Worm (Caenorhabditis elegans) whole organism, L3 larva: ENCODE measurements around the gene col-155.

ENCODE experiments used
- R02D3.7 ChIP-seq: fragments of 150-350 bp; optimal IDR thresholded peaks from 2 replicates; lab custom pipeline; 2014; ENCODE audit warnings: missing biosample characterization, missing genetic modification characterization
- aly-2 ChIP-seq: fragments of 150-350 bp; optimal IDR thresholded peaks from 2 replicates; lab custom pipeline; 2014; ENCODE audit warnings: missing biosample characterization, missing genetic modification characterization
- ama-1 ChIP-seq: fragments of 150-350 bp; optimal IDR thresholded peaks from 2 replicates; lab custom pipeline; 2018
- ceh-16 ChIP-seq: sonication (generic microtip); optimal IDR thresholded peaks from 2 replicates; lab custom pipeline; 2017; ENCODE audit warnings: missing biosample characterization, missing genetic modification characterization
- ceh-28 ChIP-seq: fragments of 150-350 bp; optimal IDR thresholded peaks from 2 replicates; lab custom pipeline; 2014; ENCODE audit warnings: missing biosample characterization, missing genetic modification reagents, missing genetic modification characterization
- ceh-82 ChIP-seq: fragments of 150-350 bp; optimal IDR thresholded peaks from 2 replicates; lab custom pipeline; 2014; ENCODE audit warnings: missing biosample characterization, missing genetic modification characterization
- ceh-9 ChIP-seq: sonication (generic microtip); optimal IDR thresholded peaks from 2 replicates; lab custom pipeline; 2018; ENCODE audit warnings: missing biosample characterization, missing genetic modification characterization
- daf-12 ChIP-seq: fragments of 150-350 bp; optimal IDR thresholded peaks from 2 replicates; lab custom pipeline; 2014; ENCODE audit warnings: missing biosample characterization, missing genetic modification reagents, missing genetic modification characterization
- egl-27 ChIP-seq: sonication (generic microtip); optimal IDR thresholded peaks from 4 replicates; lab custom pipeline; 2017; ENCODE audit warnings: missing biosample characterization, missing genetic modification reagents, missing genetic modification characterization
- egl-5 ChIP-seq: fragments of 150-350 bp; optimal IDR thresholded peaks from 2 replicates; lab custom pipeline; 2017; ENCODE audit warnings: missing biosample characterization, missing genetic modification reagents, missing genetic modification characterization, inconsistent platforms
- elt-1 ChIP-seq: fragments of 150-350 bp; optimal IDR thresholded peaks from 2 replicates; lab custom pipeline; 2014; ENCODE audit warnings: missing biosample characterization, missing genetic modification characterization
- elt-2 ChIP-seq: sonication (generic microtip); optimal IDR thresholded peaks from 2 replicates; lab custom pipeline; 2016; ENCODE audit warnings: missing genetic modification reagents, mild to moderate bottlenecking, missing genetic modification characterization, missing compliant biosample characterization
- elt-3 ChIP-seq, 3 experiments: fragments of 150-350 bp in 1 of 3; sonication (generic microtip) in 2 of 3; optimal IDR thresholded peaks; 2 replicates in 2 of 3; 4 replicates in 1 of 3; lab custom pipeline; 2014 to 2017; ENCODE audit warnings: missing biosample characterization in 3 of 3, missing genetic modification characterization in 3 of 3
- eor-1 ChIP-seq, 2 experiments: fragments of 150-350 bp; optimal IDR thresholded peaks; 2 replicates each; lab custom pipeline; 2014 to 2018; ENCODE audit warnings: missing biosample characterization in 2 of 2, missing genetic modification characterization in 2 of 2
- fkh-10 ChIP-seq: sonication (generic microtip); optimal IDR thresholded peaks from 2 replicates; lab custom pipeline; 2017; ENCODE audit warnings: missing biosample characterization, missing genetic modification reagents, missing genetic modification characterization
- fos-1 ChIP-seq: fragments of 150-350 bp; optimal IDR thresholded peaks from 2 replicates; lab custom pipeline; 2014; ENCODE audit warnings: missing biosample characterization, missing genetic modification characterization
- jun-1 ChIP-seq: fragments of 150-350 bp; optimal IDR thresholded peaks from 2 replicates; lab custom pipeline; 2014; ENCODE audit warnings: missing biosample characterization, missing genetic modification reagents, missing genetic modification characterization
- lin-15B ChIP-seq: fragments of 150-350 bp; optimal IDR thresholded peaks from 2 replicates; lab custom pipeline; 2014; ENCODE audit warnings: missing biosample characterization, missing genetic modification characterization
- lin-39 ChIP-seq: fragments of 150-350 bp; optimal IDR thresholded peaks from 2 replicates; lab custom pipeline; 2018; ENCODE audit warnings: missing biosample characterization, missing genetic modification reagents, missing genetic modification characterization
- lsy-12 ChIP-seq: sonication (generic microtip); optimal IDR thresholded peaks from 2 replicates; lab custom pipeline; 2016; ENCODE audit warnings: mild to moderate bottlenecking, missing genetic modification characterization, missing compliant biosample characterization
- mdl-1 ChIP-seq: fragments of 150-350 bp; optimal IDR thresholded peaks from 2 replicates; lab custom pipeline; 2014; ENCODE audit warnings: missing biosample characterization, missing genetic modification characterization
- nhr-11 ChIP-seq: fragments of 150-350 bp; optimal IDR thresholded peaks from 2 replicates; lab custom pipeline; 2014; ENCODE audit warnings: missing biosample characterization, missing genetic modification characterization
- nhr-23 ChIP-seq: fragments of 150-350 bp; optimal IDR thresholded peaks from 2 replicates; lab custom pipeline; 2014; ENCODE audit warnings: missing biosample characterization, missing genetic modification reagents, missing genetic modification characterization
- nhr-237 ChIP-seq: fragments of 150-350 bp; optimal IDR thresholded peaks from 2 replicates; lab custom pipeline; 2014; ENCODE audit warnings: missing biosample characterization, missing genetic modification characterization
- nhr-43 ChIP-seq: sonication (generic microtip); optimal IDR thresholded peaks from 2 replicates; lab custom pipeline; 2016; ENCODE audit warnings: mild to moderate bottlenecking, missing genetic modification characterization, missing compliant biosample characterization; ENCODE audit not compliant: poor library complexity, severe bottlenecking
- nhr-67 ChIP-seq: fragments of 150-350 bp; optimal IDR thresholded peaks from 2 replicates; lab custom pipeline; 2014; ENCODE audit warnings: missing biosample characterization, missing genetic modification characterization
- nhr-76 ChIP-seq: fragments of 150-350 bp; sonication (generic microtip); optimal IDR thresholded peaks from 5 replicates; lab custom pipeline; 2014; ENCODE audit warnings: missing biosample characterization, missing genetic modification characterization
- pqm-1 ChIP-seq: fragments of 150-350 bp; optimal IDR thresholded peaks from 2 replicates; lab custom pipeline; 2017; ENCODE audit warnings: missing biosample characterization, missing genetic modification characterization, inconsistent platforms
- sea-2 ChIP-seq: fragments of 150-350 bp; sonication (generic microtip); optimal IDR thresholded peaks from 4 replicates; lab custom pipeline; 2014; ENCODE audit warnings: missing biosample characterization, missing genetic modification reagents, missing genetic modification characterization
- skn-1 ChIP-seq: fragments of 150-350 bp; optimal IDR thresholded peaks from 2 replicates; lab custom pipeline; 2014; ENCODE audit warnings: missing biosample characterization, missing genetic modification characterization
- snpc-4 ChIP-seq: fragments of 150-350 bp; optimal IDR thresholded peaks from 2 replicates; lab custom pipeline; 2014; ENCODE audit warnings: missing biosample characterization, missing genetic modification characterization
- tbx-2 ChIP-seq: sonication (generic microtip); optimal IDR thresholded peaks from 2 replicates; lab custom pipeline; 2016; ENCODE audit warnings: mild to moderate bottlenecking, missing genetic modification characterization, missing compliant biosample characterization
- unc-62 ChIP-seq: fragments of 150-350 bp; sonication (generic microtip); optimal IDR thresholded peaks from 4 replicates; lab custom pipeline; 2014; ENCODE audit warnings: missing biosample characterization, missing genetic modification reagents, missing genetic modification characterization
- zag-1 ChIP-seq: fragments of 150-350 bp; optimal IDR thresholded peaks from 2 replicates; lab custom pipeline; 2014; ENCODE audit warnings: missing biosample characterization, missing genetic modification characterization
- ztf-11 ChIP-seq: fragments of 150-350 bp; optimal IDR thresholded peaks from 2 replicates; lab custom pipeline; 2014; ENCODE audit warnings: missing biosample characterization, missing genetic modification characterization
- ztf-4 ChIP-seq: fragments of 150-350 bp; optimal IDR thresholded peaks from 2 replicates; lab custom pipeline; 2014; ENCODE audit warnings: missing biosample characterization, missing genetic modification characterization

col-155 gene

ce11 chrV:11389776-11390175 is at the start of gene col-155:
Gene col-155 (minus strand): TSS chrV:11389876.
- TF ChIP-seq ama-1 (lab: Kevin White, UChicago) (no peak), nhr-23 (tag; lab: Kevin White, UChicago) (no peak), nhr-43 (tag; lab: Kevin White, UChicago) (no peak), ceh-28 (no peak), lsy-12 (tag; lab: Kevin White, UChicago) (no peak), mdl-1 (tag; lab: Kevin White, UChicago) (no peak), nhr-76 (tag; lab: Kevin White, UChicago) (no peak), elt-1 (tag; lab: Kevin White, UChicago) (no peak), ztf-11 (no peak), ceh-9 (tag; lab: Kevin White, UChicago) (no peak)

ce11 chrV:11439202-11439601 is 49.5 kb upstream of the col-155 start:
- TF ChIP-seq egl-27 (tag; lab: Kevin White, UChicago) (no peak), ceh-16 (no peak), skn-1 (tag; lab: Kevin White, UChicago) (no peak), nhr-11 (no peak), nhr-67 (no peak), aly-2 (tag; lab: Kevin White, UChicago) (no peak), ztf-11 (no peak), nhr-23 (tag; lab: Kevin White, UChicago) (no peak), sea-2 (GFP tag; lab: Kevin White, UChicago) (no peak), ceh-82 (tag; lab: Kevin White, UChicago) (no peak), tbx-2 (tag; lab: Kevin White, UChicago) (no peak), fos-1 (no peak)
- TF ChIP-seq, all 47 proteins: peak for 0

ce11 chrV:11438464-11438863 is 48.8 kb upstream of the col-155 start, which contains the start of gene dmsr-1:
Gene dmsr-1 (plus strand): TSS chrV:11438764.
- TF ChIP-seq nhr-237 (tag; lab: Kevin White, UChicago) (no peak), tbx-2 (tag; lab: Kevin White, UChicago) (no peak), zag-1 (tag; lab: Kevin White, UChicago) (no peak), pqm-1 (tag; lab: Kevin White, UChicago) (no peak), unc-62 (GFP tag; lab: Kevin White, UChicago) (no peak), ztf-4 (no peak), ceh-82 (tag; lab: Kevin White, UChicago) (no peak), ztf-11 (no peak), nhr-76 (tag; lab: Kevin White, UChicago) (no peak), elt-2 (tag; lab: Kevin White, UChicago) (no peak), lin-15B (tag; lab: Kevin White, UChicago) (no peak), egl-5 (tag; lab: Kevin White, UChicago) (no peak), nhr-11 (no peak), R02D3.7 (tag; lab: Kevin White, UChicago) (no peak), fos-1 (no peak), aly-2 (tag; lab: Kevin White, UChicago) (no peak), ceh-28 (no peak), eor-1 (tag; optimal IDR thresholded peaks at IDR 0.05; lab: Kevin White, UChicago) (no peak), ama-1 (lab: Kevin White, UChicago) (no peak), jun-1 (no peak)
- TF ChIP-seq, all 47 proteins: peak for 0

DNA sequence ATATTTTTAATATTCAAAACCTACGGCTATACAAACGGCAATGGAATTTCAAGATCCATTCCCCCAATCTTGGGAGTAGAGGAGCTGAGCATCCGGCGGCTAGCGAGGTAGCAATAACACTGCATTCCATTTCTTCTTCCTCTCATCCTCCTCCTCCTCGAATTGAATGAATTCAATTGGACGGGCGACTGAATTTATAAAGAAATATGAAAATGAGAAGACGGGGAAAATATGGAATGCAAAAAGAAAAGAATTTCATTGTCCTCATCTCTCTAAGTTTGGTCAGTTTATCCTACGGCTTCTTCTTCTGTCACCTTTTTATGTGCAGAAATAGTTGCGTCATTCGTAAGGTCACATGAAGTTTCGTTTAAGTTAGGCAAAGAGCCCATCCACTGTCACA is 46.7 kb upstream of the col-155 start:
- TF ChIP-seq lsy-12 (tag; lab: Kevin White, UChicago) = no peak
- TF ChIP-seq egl-5 (tag; lab: Kevin White, UChicago) = no peak
- no peak for TF ChIP-seq lin-39
- no peak for TF ChIP-seq fkh-10 (GFP tag; lab: Kevin White, UChicago)
- no peak for TF ChIP-seq pqm-1 (tag; lab: Kevin White, UChicago)
- no peak for TF ChIP-seq elt-3 (tag; optimal IDR thresholded peaks at IDR 0.05; lab: Kevin White, UChicago)
- no peak for TF ChIP-seq nhr-237 (tag; lab: Kevin White, UChicago)
- TF ChIP-seq nhr-23 (tag; lab: Kevin White, UChicago) = no peak
- no peak for TF ChIP-seq skn-1 (tag; lab: Kevin White, UChicago)
- no peak for TF ChIP-seq tbx-2 (tag; lab: Kevin White, UChicago)
- TF ChIP-seq ceh-16 = no peak
- TF ChIP-seq nhr-67 = no peak
- no peak for TF ChIP-seq zag-1 (tag; lab: Kevin White, UChicago)
- no peak for TF ChIP-seq snpc-4 (tag; lab: Kevin White, UChicago)
- no peak for TF ChIP-seq ztf-11
- TF ChIP-seq sea-2 (GFP tag; lab: Kevin White, UChicago) = no peak
- no peak for TF ChIP-seq daf-12 (tag; lab: Kevin White, UChicago)
- no peak for TF ChIP-seq ztf-4
